Worm (Caenorhabditis elegans) whole organism, late embryonic: Measurements from ENCODE around the gene mab-3.
"Not testable (repeated sequence)": the region's sequence is repeated elsewhere in the genome, so short reads cannot be mapped to it uniquely, and the experiment has no call there.

ENCODE experiments used
- F13H6.1 ChIP-seq: sonication (generic microtip); optimal IDR thresholded peaks from 2 replicates; lab custom pipeline; 2016; ENCODE audit warnings: missing genetic modification characterization, missing compliant biosample characterization
- K09A11.1 ChIP-seq: sonication (generic microtip); optimal IDR thresholded peaks from 2 replicates; lab custom pipeline; 2017; ENCODE audit warnings: antibody characterized with exemption, mild to moderate bottlenecking, missing genetic modification characterization, missing compliant biosample characterization; ENCODE audit not compliant: insufficient read depth
- T23F11.4 ChIP-seq: fragments of 200-800 bp; sonication (Bioruptor generic); optimal IDR thresholded peaks from 2 replicates; lab custom pipeline; 2018; ENCODE audit warnings: mild to moderate bottlenecking, missing genetic modification characterization, missing compliant biosample characterization
- Y22D7AL.16 ChIP-seq: sonication (generic microtip); optimal IDR thresholded peaks from 2 replicates; lab custom pipeline; 2016; ENCODE audit warnings: missing genetic modification characterization, missing compliant biosample characterization
- ahr-1 ChIP-seq: sonication (generic microtip); optimal IDR thresholded peaks from 2 replicates; lab custom pipeline; 2016; ENCODE audit warnings: missing genetic modification characterization, missing compliant biosample characterization
- ama-1 ChIP-seq: fragments of 150-350 bp; optimal IDR thresholded peaks from 2 replicates; lab custom pipeline; 2014
- ceh-14 ChIP-seq: sonication (generic microtip); optimal IDR thresholded peaks from 2 replicates; lab custom pipeline; 2016; ENCODE audit warnings: missing genotype, missing genetic modification characterization, missing compliant biosample characterization
- ceh-19 ChIP-seq: fragments of 200-800 bp; sonication (Bioruptor generic); optimal IDR thresholded peaks from 2 replicates; lab custom pipeline; 2018; ENCODE audit warnings: mild to moderate bottlenecking, missing genetic modification characterization, missing compliant biosample characterization
- ceh-2 ChIP-seq: sonication (generic microtip); optimal IDR thresholded peaks from 2 replicates; lab custom pipeline; 2016; ENCODE audit warnings: missing genotype, missing genetic modification characterization, missing compliant biosample characterization
- ceh-22 ChIP-seq: sonication (generic microtip); optimal IDR thresholded peaks from 2 replicates; lab custom pipeline; 2017; ENCODE audit warnings: missing biosample characterization, missing genetic modification characterization
- ceh-30 ChIP-seq: fragments of 150-350 bp; optimal IDR thresholded peaks from 2 replicates; lab custom pipeline; 2014; ENCODE audit warnings: missing biosample characterization, missing genetic modification characterization
- ceh-48 ChIP-seq: sonication (generic microtip); optimal IDR thresholded peaks from 2 replicates; lab custom pipeline; 2016; ENCODE audit warnings: missing genetic modification characterization, inconsistent platforms, missing compliant biosample characterization
- ceh-6 ChIP-seq: fragments of 200-800 bp; sonication (Bioruptor generic); optimal IDR thresholded peaks from 2 replicates; lab custom pipeline; 2018; ENCODE audit warnings: mild to moderate bottlenecking, missing genetic modification characterization, missing compliant biosample characterization
- elt-2 ChIP-seq: sonication (generic microtip); optimal IDR thresholded peaks from 2 replicates; lab custom pipeline; 2016; ENCODE audit warnings: missing genetic modification reagents, missing genetic modification characterization, missing compliant biosample characterization
- elt-4 ChIP-seq: sonication (generic microtip); optimal IDR thresholded peaks from 2 replicates; lab custom pipeline; 2016; ENCODE audit warnings: missing genetic modification characterization, missing compliant biosample characterization
- ets-4 ChIP-seq: sonication (generic microtip); optimal IDR thresholded peaks from 2 replicates; lab custom pipeline; 2016; ENCODE audit warnings: missing genetic modification characterization, missing compliant biosample characterization
- eyg-1 ChIP-seq: sonication (generic microtip); optimal IDR thresholded peaks from 2 replicates; lab custom pipeline; 2016; ENCODE audit warnings: missing genotype, missing genetic modification characterization, missing compliant biosample characterization
- fax-1 ChIP-seq: sonication (generic microtip); optimal IDR thresholded peaks from 2 replicates; lab custom pipeline; 2016; ENCODE audit warnings: missing genotype, missing genetic modification characterization, missing compliant biosample characterization
- fkh-10 ChIP-seq: fragments of 150-350 bp; optimal IDR thresholded peaks from 2 replicates; lab custom pipeline; 2014; ENCODE audit warnings: missing biosample characterization, missing genetic modification reagents, missing genetic modification characterization
- hlh-6 ChIP-seq: sonication (generic microtip); optimal IDR thresholded peaks from 2 replicates; lab custom pipeline; 2016; ENCODE audit warnings: missing genotype, missing genetic modification characterization, missing compliant biosample characterization
- lin-11 ChIP-seq: fragments of 200-800 bp; sonication (Bioruptor generic); optimal IDR thresholded peaks from 2 replicates; lab custom pipeline; 2018; ENCODE audit warnings: mild to moderate bottlenecking, missing genetic modification characterization, missing compliant biosample characterization
- madf-2 ChIP-seq: sonication (generic microtip); optimal IDR thresholded peaks from 2 replicates; lab custom pipeline; 2017; ENCODE audit warnings: missing genetic modification characterization, missing compliant biosample characterization
- mec-3 ChIP-seq: sonication (generic microtip); optimal IDR thresholded peaks from 2 replicates; lab custom pipeline; 2016; ENCODE audit warnings: borderline replicate concordance, missing genetic modification characterization, missing compliant biosample characterization
- nfya-1 ChIP-seq: sonication (generic microtip); optimal IDR thresholded peaks from 2 replicates; lab custom pipeline; 2017; ENCODE audit warnings: missing genetic modification characterization, mild to moderate bottlenecking, missing compliant biosample characterization, antibody characterized with exemption, moderate library complexity
- pag-3 ChIP-seq: sonication (generic microtip); optimal IDR thresholded peaks from 2 replicates; lab custom pipeline; 2016; ENCODE audit warnings: missing compliant biosample characterization, missing genetic modification characterization, borderline replicate concordance
- pat-9 ChIP-seq: fragments of 200-800 bp; sonication (Bioruptor generic); optimal IDR thresholded peaks from 2 replicates; lab custom pipeline; 2018; ENCODE audit warnings: mild to moderate bottlenecking, missing genetic modification characterization, moderate library complexity, missing compliant biosample characterization
- pax-1 ChIP-seq: fragments of 150-350 bp; optimal IDR thresholded peaks from 2 replicates; lab custom pipeline; 2014; ENCODE audit warnings: missing biosample characterization, missing genetic modification characterization
- pha-4 ChIP-seq: fragments of 150-350 bp; optimal IDR thresholded peaks from 2 replicates; lab custom pipeline; 2018; ENCODE audit warnings: missing biosample characterization, missing genetic modification reagents, missing genetic modification characterization
- pros-1 ChIP-seq: fragments of 150-350 bp; optimal IDR thresholded peaks from 2 replicates; lab custom pipeline; 2014; ENCODE audit warnings: missing biosample characterization, missing genetic modification reagents, missing genetic modification characterization
- ref-2 ChIP-seq: sonication (generic microtip); optimal IDR thresholded peaks from 2 replicates; lab custom pipeline; 2016; ENCODE audit warnings: missing genetic modification characterization, missing compliant biosample characterization
- rnt-1 ChIP-seq: sonication (generic microtip); optimal IDR thresholded peaks from 2 replicates; lab custom pipeline; 2016; ENCODE audit warnings: missing genetic modification characterization, missing compliant biosample characterization
- sdc-2 ChIP-seq: sonication (generic microtip); optimal IDR thresholded peaks from 2 replicates; lab custom pipeline; 2016; ENCODE audit warnings: missing genotype, missing genetic modification characterization, missing compliant biosample characterization
- syd-9 ChIP-seq: sonication (generic microtip); optimal IDR thresholded peaks from 2 replicates; lab custom pipeline; 2016; ENCODE audit warnings: mild to moderate bottlenecking, missing genetic modification characterization, moderate library complexity, missing compliant biosample characterization
- tbx-2 ChIP-seq: sonication (generic microtip); optimal IDR thresholded peaks from 2 replicates; lab custom pipeline; 2016; ENCODE audit warnings: missing genetic modification characterization, missing compliant biosample characterization
- tbx-7 ChIP-seq: sonication (generic microtip); optimal IDR thresholded peaks from 2 replicates; lab custom pipeline; 2016; ENCODE audit warnings: missing genotype, missing genetic modification characterization, missing compliant biosample characterization
- unc-42 ChIP-seq: sonication (generic microtip); optimal IDR thresholded peaks from 2 replicates; lab custom pipeline; 2016; ENCODE audit warnings: missing genotype, missing genetic modification characterization, missing compliant biosample characterization
- ztf-16 ChIP-seq: sonication (generic microtip); optimal IDR thresholded peaks from 2 replicates; lab custom pipeline; 2017; ENCODE audit warnings: missing genetic modification characterization, missing compliant biosample characterization

Gene mab-3

DNA sequence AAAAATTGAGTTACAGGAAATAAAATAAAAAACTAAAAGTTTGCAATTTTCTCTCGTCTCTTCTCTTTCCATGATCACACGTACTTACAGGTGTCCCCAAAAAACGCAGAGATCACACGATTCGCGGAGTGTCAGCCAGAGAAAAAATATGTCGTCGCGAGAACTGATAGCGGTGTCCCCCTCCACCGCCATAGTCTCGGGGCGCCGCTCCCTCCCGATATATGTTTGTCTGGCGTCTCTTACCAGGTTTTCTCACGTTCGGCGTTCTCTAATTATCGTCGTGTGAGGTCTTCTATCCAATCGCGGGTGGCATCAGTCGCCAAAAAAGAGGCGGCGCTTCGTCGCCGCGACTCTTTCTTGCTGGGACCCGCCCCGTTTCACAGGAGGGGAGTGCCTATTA is at the start of gene mab-3:
TSS of gene mab-3 (plus strand) at position 328 of the 400 bp plus-strand sequence.
- not testable (repeated sequence) for TF ChIP-seq fkh-10 (GFP tag; lab: Kevin White, UChicago); ceh-6 (GFP tag; lab: Kevin White, UChicago); Y22D7AL.16 (tag; lab: Kevin White, UChicago)

DNA sequence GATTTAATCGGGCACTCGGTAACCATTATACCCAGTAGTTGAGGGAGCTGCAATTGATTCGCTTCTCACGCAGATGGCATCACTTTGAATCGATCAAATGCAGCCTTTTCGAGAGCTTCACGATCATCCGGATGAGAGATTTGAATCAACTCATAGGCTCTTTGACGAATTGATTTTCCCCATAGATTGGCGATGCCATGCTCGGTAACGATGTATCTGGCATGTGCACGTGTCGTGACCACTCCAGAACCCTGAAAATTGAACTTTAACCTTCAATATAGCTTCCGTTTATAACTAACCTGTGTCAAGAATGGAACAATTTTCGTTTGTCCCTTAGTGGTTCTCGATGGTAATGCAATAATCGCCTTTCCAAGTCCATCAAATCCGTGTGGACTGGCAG is 47.8 kb upstream of the mab-3 start:
- no peak for TF ChIP-seq ceh-19 (GFP tag; lab: Kevin White, UChicago)
- TF ChIP-seq sdc-2 = no peak

DNA sequence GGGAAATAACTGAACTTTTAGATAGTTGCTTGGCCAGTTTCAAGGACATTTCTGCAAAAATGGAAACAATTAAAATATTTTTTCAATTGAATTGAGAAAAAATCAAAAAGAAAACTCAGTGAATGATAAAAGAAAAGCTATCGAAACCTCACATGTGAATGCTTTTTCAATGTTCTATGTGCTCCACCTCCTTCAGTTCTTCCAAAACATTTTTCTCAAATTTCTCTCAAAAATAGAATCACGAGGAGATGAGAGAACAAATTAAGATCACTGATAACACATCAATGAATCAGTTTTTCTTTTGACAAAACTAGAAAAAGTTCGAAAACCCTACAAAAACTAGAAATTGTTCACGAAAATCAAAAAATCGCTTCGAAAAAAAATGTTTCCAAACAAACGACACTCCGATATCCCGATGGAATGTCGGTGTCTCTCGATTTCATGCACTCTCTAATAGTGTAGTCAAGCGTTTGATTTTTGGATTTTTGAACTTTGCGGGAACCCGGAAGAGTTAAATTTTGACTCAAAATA is 45.2 kb upstream of the mab-3 start, which contains the start of gene ZK1320.9:
TSS of gene ZK1320.9 (minus strand) at position 51 of the 531 bp plus-strand sequence.
- TF ChIP-seq elt-2 (tag; lab: Kevin White, UChicago) = no peak
- TF ChIP-seq rnt-1 (tag; lab: Kevin White, UChicago) = no peak
- no peak for TF ChIP-seq ceh-22 (tag; lab: Kevin White, UChicago)
- TF ChIP-seq tbx-7 (tag; lab: Kevin White, UChicago) = no peak
- no peak for TF ChIP-seq nfya-1 (tag; lab: Kevin White, UChicago)
- no peak for TF ChIP-seq ama-1 (lab: Kevin White, UChicago)
- no peak for TF ChIP-seq ceh-14
- TF ChIP-seq pat-9 = no peak
- TF ChIP-seq Y22D7AL.16 (tag; lab: Kevin White, UChicago) = no peak
- TF ChIP-seq ceh-30 (tag; lab: Kevin White, UChicago) = no peak
- TF ChIP-seq syd-9 (tag; lab: Kevin White, UChicago) = no peak
- no peak for TF ChIP-seq hlh-6 (tag; lab: Kevin White, UChicago)
- no peak for TF ChIP-seq madf-2 (tag; lab: Kevin White, UChicago)
- no peak for TF ChIP-seq ztf-16 (tag; lab: Kevin White, UChicago)
- TF ChIP-seq pax-1 (tag; lab: Kevin White, UChicago) = no peak

DNA sequence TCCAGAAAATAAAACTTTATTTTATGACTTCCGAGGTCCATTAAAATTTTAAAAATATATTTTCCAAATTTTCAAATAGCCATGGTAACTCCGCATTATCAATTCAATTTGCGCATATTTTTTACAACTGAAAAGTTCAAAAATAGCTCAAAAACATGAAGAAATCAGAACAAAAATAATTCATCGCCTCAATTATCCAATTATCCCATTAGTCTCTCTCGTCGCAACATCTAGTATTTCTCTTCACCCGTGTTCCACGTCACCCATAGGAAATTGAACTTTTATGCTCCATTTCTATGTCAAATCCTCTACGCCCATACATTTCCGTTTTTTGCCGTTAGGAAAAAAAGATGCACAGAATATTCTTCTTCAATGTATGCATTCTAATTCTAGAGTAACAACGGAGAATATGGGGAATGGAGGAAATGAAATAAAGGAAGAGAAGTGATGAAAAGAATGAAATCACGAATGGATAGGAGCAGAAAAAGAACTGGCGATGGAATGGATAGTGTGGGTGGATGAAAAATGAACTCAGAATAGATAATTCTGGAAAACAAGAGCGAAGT is 41.8 kb upstream of the mab-3 start:
- TF ChIP-seq fax-1 (tag; lab: Kevin White, UChicago) (no peak), pros-1 (tag; lab: Kevin White, UChicago) (no peak), unc-42 (tag; lab: Kevin White, UChicago) (peak; percentile 78), F13H6.1 (tag; lab: Kevin White, UChicago) (no peak)

DNA sequence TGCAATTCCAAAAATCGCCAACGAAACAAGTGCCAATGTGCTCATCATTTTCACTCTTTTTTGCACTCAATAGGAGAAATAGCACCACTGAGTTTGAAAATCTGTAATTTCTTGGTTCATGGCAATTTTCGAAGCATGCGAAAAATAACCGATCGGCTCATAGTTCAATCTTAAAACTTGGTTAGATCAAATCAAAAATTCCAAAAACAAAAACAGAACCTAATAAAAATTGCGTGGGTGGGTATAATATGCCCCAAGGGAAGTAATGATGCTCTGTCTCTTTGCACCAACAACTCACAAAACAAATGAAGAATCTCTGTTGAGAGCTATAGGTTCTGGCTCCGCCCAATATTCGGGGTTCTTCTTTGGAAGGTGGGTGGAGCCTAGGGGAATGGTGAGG is 40.1 kb upstream of the mab-3 start, which contains the start of gene nlp-11:
TSS of gene nlp-11 (minus strand) at position 101 of the 400 bp plus-strand sequence.
- TF ChIP-seq ceh-2 (tag; lab: Kevin White, UChicago) (no peak), tbx-2 (no peak), pag-3 (no peak), ref-2 (tag; lab: Kevin White, UChicago) (no peak), fkh-10 (GFP tag; lab: Kevin White, UChicago) (no peak)

DNA sequence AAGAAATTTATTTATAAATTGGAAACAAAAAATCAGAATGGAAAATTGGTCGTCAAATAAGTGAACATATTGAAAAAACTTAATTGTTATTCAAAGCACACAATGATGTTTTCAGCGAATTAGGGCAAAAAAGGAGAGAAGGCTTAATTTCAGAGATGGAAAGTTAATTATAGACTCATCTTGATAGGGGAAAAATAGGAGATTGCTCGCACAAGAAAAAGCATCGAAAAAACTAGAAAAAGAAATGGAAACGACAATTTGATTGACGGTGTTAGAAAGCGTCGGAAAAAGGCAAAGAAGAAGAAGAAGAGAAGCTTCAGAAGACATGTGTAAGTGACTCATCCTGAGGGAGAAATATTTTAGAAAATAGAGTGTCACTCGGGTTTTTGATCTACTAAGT is 36.0 kb upstream of the mab-3 start:
- TF ChIP-seq unc-42 (tag; lab: Kevin White, UChicago) (peak; percentile 55), F13H6.1 (tag; lab: Kevin White, UChicago) (no peak), ets-4 (tag; lab: Kevin White, UChicago) (no peak)

DNA sequence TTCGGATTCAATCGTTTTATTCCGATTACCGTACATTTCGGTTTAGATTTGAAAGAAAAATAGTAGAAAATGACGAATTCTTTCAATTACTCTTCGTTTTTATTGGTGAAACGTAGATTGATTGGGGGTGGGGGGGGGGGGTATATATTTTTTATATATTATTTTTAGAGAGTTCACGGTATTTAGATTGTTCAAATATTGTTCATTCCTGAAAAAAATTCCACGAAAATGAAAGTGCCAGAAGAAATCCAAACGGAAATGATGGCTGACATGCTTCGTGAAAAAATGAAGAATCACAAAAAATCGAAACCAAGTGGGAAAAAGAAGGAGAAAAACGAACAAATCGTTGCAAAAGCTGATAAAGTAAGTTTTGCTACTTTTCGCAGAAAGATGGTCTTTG is 31.6 kb upstream of the mab-3 start, which contains the start of the genes Y53C12A.8 and Y53C12A.7:
TSS of gene Y53C12A.8 (minus strand) at position 101 of the 400 bp plus-strand sequence.
TSS of gene Y53C12A.7 (plus strand) at position 181 of the 400 bp plus-strand sequence.
- no peak for TF ChIP-seq ceh-48 (tag; lab: Kevin White, UChicago)
- TF ChIP-seq K09A11.1 (tag; lab: Kevin White, UChicago) = no peak
- TF ChIP-seq sdc-2 = no peak
- no peak for TF ChIP-seq ceh-19 (GFP tag; lab: Kevin White, UChicago)
- TF ChIP-seq ztf-16 (tag; lab: Kevin White, UChicago) = no peak
- TF ChIP-seq ahr-1 (tag; lab: Kevin White, UChicago) = no peak
- TF ChIP-seq pat-9 = no peak
- no peak for TF ChIP-seq pha-4 (tag; lab: Kevin White, UChicago)
- TF ChIP-seq elt-2 (tag; lab: Kevin White, UChicago) = no peak
- no peak for TF ChIP-seq eyg-1
- TF ChIP-seq elt-4 (tag; lab: Kevin White, UChicago) = no peak
- TF ChIP-seq ceh-6 (GFP tag; lab: Kevin White, UChicago) = no peak
- no peak for TF ChIP-seq lin-11 (tag; lab: Kevin White, UChicago)
- no peak for TF ChIP-seq mec-3 (tag; lab: Kevin White, UChicago)
- no peak for TF ChIP-seq T23F11.4 (GFP tag; lab: Kevin White, UChicago)
- TF ChIP-seq ref-2 (tag; lab: Kevin White, UChicago) = no peak
